Worm (Caenorhabditis elegans) whole organism, mixed stage, embryonic: ENCODE results near the gene C49C3.10.

Source experiments
- blmp-1 ChIP-seq: fragments of 150-350 bp; optimal IDR thresholded peaks from 2 replicates; lab custom pipeline; 2014; ENCODE audit warnings: missing biosample characterization, missing genetic modification characterization
- elt-3 ChIP-seq: fragments of 150-350 bp; optimal IDR thresholded peaks from 2 replicates; lab custom pipeline; 2014; ENCODE audit warnings: missing biosample characterization, missing genetic modification characterization

ce11 chrIV:17351586-17351985 lies 12.8 kb upstream of the C49C3.10 start, which contains the start of gene clec-199:
- TF ChIP-seq blmp-1 (no peak), elt-3 (tag; lab: Kevin White, UChicago) (no peak)
